Worm (Caenorhabditis elegans): ENCODE results near the gene srg-23.

Gene srg-23

ce11 chrII:3062222-3062621, 33.7 kb downstream of the srg-23 start (continued):
- peak; percentile 75; the same call in 1 of the 2 replicates for TF ChIP-seq pha-4 (GFP tag; IDR thresholded peaks at IDR 0.05)
- no peak for TF ChIP-seq pha-4 (tag; optimal IDR thresholded peaks at IDR 0.05)
- peak in 1 of 2 experiments; percentile 56 for TF ChIP-seq lsy-2 (tag; optimal IDR thresholded peaks at IDR 0.05)
- TF ChIP-seq skn-1 (tag; optimal IDR thresholded peaks at IDR 0.05), result no peak
- TF ChIP-seq lin-38 (GFP tag; IDR thresholded peaks at IDR 0.05), result peak; percentile 78
- TF ChIP-seq mep-1 (tag; optimal IDR thresholded peaks at IDR 0.05), result peak; percentile 59
- no peak for TF ChIP-seq daf-12 (tag; optimal IDR thresholded peaks at IDR 0.05)
- peak; percentile 79 for TF ChIP-seq ceh-28 (tag; optimal IDR thresholded peaks at IDR 0.05)
- no peak for TF ChIP-seq nhr-6 (tag; optimal IDR thresholded peaks at IDR 0.05)
- TF ChIP-seq set-16 (GFP tag; IDR thresholded peaks at IDR 0.05), result no peak
- TF ChIP-seq mdl-1 (tag; optimal IDR thresholded peaks at IDR 0.05), result peak in 1 of 2 experiments; percentile 4

DNA sequence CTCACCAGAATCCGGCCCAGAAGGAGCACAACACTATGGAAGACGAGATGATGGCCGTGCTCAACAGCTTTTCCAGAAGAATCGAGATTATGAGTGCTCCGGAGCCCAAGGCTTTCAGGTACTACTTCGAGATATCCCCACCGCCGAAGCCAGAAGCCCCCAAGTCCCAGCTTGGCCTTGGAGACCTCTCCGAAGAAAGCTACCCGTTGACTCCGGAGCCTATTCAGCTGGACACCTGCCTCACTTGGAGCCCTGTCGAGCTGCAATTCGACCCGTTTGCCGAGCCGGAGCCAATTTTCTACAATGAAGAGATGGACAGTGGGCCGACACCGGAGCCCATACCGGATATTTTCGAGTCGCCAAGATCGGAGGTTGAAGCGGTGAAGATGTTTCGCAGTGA, 34.4 kb downstream of the srg-23 start:
- TF ChIP-seq ctbp-1 (GFP tag; IDR thresholded peaks at IDR 0.05) (no peak), zfp-3 (GFP tag; conservative IDR thresholded peaks at IDR 0.05) (no peak), sdz-12 (GFP tag; optimal IDR thresholded peaks at IDR 0.05) (peak; percentile 19), T26A8.4 (GFP tag; IDR thresholded peaks at IDR 0.05) (no peak), lin-39 (tag; optimal IDR thresholded peaks at IDR 0.05) (no peak), egl-43 (GFP tag; IDR thresholded peaks at IDR 0.05) (no peak), duxl-1 (tag; optimal IDR thresholded peaks at IDR 0.05; ENCODE audit: poor library complexity) (no peak), php-3 (GFP tag; IDR thresholded peaks at IDR 0.05) (no peak), zag-1 (tag; optimal IDR thresholded peaks at IDR 0.05) (no peak), ceh-28 (tag; optimal IDR thresholded peaks at IDR 0.05) (no peak), set-16 (GFP tag; IDR thresholded peaks at IDR 0.05) (peak; percentile 83)

- no peak for TF ChIP-seq nhr-41 (GFP tag; IDR thresholded peaks at IDR 0.05)
- TF ChIP-seq zip-11 (GFP tag; IDR thresholded peaks at IDR 0.05), result no peak
- no peak for TF ChIP-seq dpl-1 (GFP tag; optimal IDR thresholded peaks at IDR 0.05)
- no peak for TF ChIP-seq Y75B8A.6 (GFP tag; IDR thresholded peaks at IDR 0.05)
- TF ChIP-seq lir-3 (tag; optimal IDR thresholded peaks at IDR 0.05), result no peak
- TF ChIP-seq hif-1 (tag; optimal IDR thresholded peaks at IDR 0.05), result no peak
- TF ChIP-seq daf-8 (GFP tag; IDR thresholded peaks at IDR 0.05), result no peak
- TF ChIP-seq dmd-8 (GFP tag; IDR thresholded peaks at IDR 0.05), result no peak
- TF ChIP-seq ama-1 (optimal IDR thresholded peaks at IDR 0.05), result no peak
- TF ChIP-seq egl-43 (GFP tag; IDR thresholded peaks at IDR 0.05), result no peak
Measured at ce11 chrII:3060782-3061181, 35.2 kb downstream of the srg-23 start, which contains the start of gene Y25C1A.6. Gene Y25C1A.6 (plus strand): TSS chrII:3061082.

DNA sequence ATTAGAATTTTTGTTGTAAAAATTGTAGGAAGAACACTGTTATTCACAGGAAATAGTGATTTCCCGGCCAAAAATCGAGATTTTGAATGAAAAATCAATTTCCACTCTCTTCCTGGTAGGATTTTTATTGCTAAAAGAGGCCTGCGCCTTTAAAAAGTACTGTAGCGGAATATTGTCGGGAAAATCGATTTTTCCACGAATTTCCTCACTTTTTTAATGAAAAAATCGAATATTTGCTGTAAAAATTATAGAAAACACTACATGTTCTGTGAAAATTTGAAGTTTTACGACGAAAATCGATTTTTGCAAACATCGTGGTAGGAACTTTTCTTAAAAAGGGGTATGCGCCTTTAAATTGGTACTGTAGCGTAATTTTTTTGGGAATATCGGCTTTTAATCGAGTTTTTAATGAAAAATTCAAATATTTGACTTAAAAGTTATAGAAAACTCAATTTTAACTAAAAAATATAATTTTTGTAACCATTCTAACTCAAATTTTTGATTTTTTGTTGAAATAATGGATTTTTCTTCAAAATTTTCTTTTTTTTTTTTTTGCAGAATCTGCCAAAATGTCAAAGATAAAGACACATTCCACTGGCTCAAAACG, 39.6 kb downstream of the srg-23 start, which contains the start of gene lin-8:
Gene lin-8, plus strand, starts transcription at position 557 of the 607 bp plus-strand sequence.
- TF ChIP-seq ZK546.5 (tag; optimal IDR thresholded peaks at IDR 0.05) (no peak), F49E8.2 (tag; optimal IDR thresholded peaks at IDR 0.05; ENCODE audit: borderline replicate concordance) (peak; percentile 59)

DNA sequence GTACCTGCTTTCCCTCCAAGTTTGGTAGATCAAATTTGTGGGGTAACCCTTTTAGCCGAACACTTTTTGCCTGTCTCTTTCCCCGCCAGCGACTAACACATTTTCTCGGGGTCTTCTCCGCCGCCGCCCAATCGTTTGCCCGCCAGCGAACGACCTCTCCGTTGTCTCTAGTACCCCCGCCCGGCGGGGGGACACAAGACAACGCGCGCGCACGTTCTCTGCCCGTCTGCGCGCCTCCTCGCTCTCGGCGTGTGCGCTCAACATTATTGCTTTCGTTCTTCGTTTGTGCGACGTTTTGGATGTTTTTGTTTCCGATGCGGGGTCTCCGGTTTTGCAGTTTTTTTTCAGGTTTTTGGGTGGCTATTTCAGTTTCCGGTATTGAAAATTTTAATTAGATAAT, 40.4 kb downstream of the srg-23 start:
- TF ChIP-seq cey-2 (tag; optimal IDR thresholded peaks at IDR 0.05; ENCODE audit: borderline replicate concordance, insufficient read depth), result no peak
- no peak for TF ChIP-seq pha-4 (GFP tag; IDR thresholded peaks at IDR 0.05)
- no peak for TF ChIP-seq pha-4 (tag; optimal IDR thresholded peaks at IDR 0.05)
- no peak for TF ChIP-seq zip-2 (tag; optimal IDR thresholded peaks at IDR 0.05)
- TF ChIP-seq ceh-44 (GFP tag; IDR thresholded peaks at IDR 0.05), result no peak
- TF ChIP-seq sdz-12 (GFP tag; optimal IDR thresholded peaks at IDR 0.05), result no peak
- no peak for TF ChIP-seq nhr-25 (tag; optimal IDR thresholded peaks at IDR 0.05; ENCODE audit: borderline replicate concordance, insufficient read depth)
- TF ChIP-seq Y75B8A.6 (GFP tag; IDR thresholded peaks at IDR 0.05), result no peak
- no peak for TF ChIP-seq aha-1 (tag)
- TF ChIP-seq vab-7 (GFP tag; IDR thresholded peaks at IDR 0.05), result no peak
- no peak for TF ChIP-seq F26F4.8 (GFP tag; conservative IDR thresholded peaks at IDR 0.05)
- peak; percentile 31 for TF ChIP-seq hlh-11 (tag; optimal IDR thresholded peaks at IDR 0.05)
- no peak for TF ChIP-seq R02D3.7 (tag; optimal IDR thresholded peaks at IDR 0.05)
- TF ChIP-seq dmd-6 (GFP tag; IDR thresholded peaks at IDR 0.05), result peak; percentile 12; the same call in 1 of the 2 replicates
- TF ChIP-seq php-3 (GFP tag; IDR thresholded peaks at IDR 0.05), result no peak
- TF ChIP-seq lin-29 (GFP tag; IDR thresholded peaks at IDR 0.05), result no peak
- TF ChIP-seq nhr-77 (tag; optimal IDR thresholded peaks at IDR 0.05), result no peak
- no peak for TF ChIP-seq lin-39 (tag; optimal IDR thresholded peaks at IDR 0.05)
- TF ChIP-seq nhr-102 (tag; optimal IDR thresholded peaks at IDR 0.05), result no peak
